Worm (Caenorhabditis elegans) whole organism, young adult: ENCODE measurements around the gene atn-1.

Source experiments
- F22D6.2 ChIP-seq: sonication (generic microtip); optimal IDR thresholded peaks from 2 replicates; lab custom pipeline; 2016; ENCODE audit warnings: mild to moderate bottlenecking, missing genetic modification characterization, missing compliant biosample characterization
- K11D2.4 ChIP-seq: fragments of 200-800 bp; sonication (Bioruptor generic); IDR thresholded peaks from 2 replicates; pipeline ENCODE4 v1.3.6; 2022; ENCODE audit warnings: missing genetic modification reagents, missing genetic modification characterization, missing compliant biosample characterization
- bed-2 ChIP-seq: fragments of 200-800 bp; sonication (Bioruptor generic); IDR thresholded peaks from 2 replicates; pipeline ENCODE4 v1.3.6; 2022; ENCODE audit warnings: missing genetic modification reagents, missing genetic modification characterization, missing compliant biosample characterization
- cebp-1 ChIP-seq, 2 experiments: fragments of 200-800 bp in 1 of 2; sonication (Bioruptor generic) in 1 of 2; sonication (generic microtip) in 1 of 2; IDR thresholded peaks in 1 of 2; optimal IDR thresholded peaks in 1 of 2; 2 replicates each; pipeline versions ENCODE4 v1.3.6 to Lab custom; 2017 to 2022; ENCODE audit warnings: missing compliant biosample characterization in 2 of 2, missing genetic modification characterization in 2 of 2, mild to moderate bottlenecking in 1 of 2, missing genetic modification reagents in 1 of 2, moderate library complexity in 1 of 2
- egl-44 ChIP-seq: fragments of 200-800 bp; sonication (Bioruptor generic); IDR thresholded peaks from 2 replicates; pipeline ENCODE4 v1.3.6; 2022; ENCODE audit warnings: missing genetic modification reagents, missing genetic modification characterization, missing compliant biosample characterization
- lir-1 ChIP-seq: fragments of 200-800 bp; sonication (Bioruptor generic); conservative IDR thresholded peaks from 2 replicates; pipeline ENCODE4 v1.3.6; 2022; ENCODE audit warnings: missing genetic modification reagents, missing genetic modification characterization, missing compliant biosample characterization
- lsy-27 ChIP-seq: sonication (generic microtip); optimal IDR thresholded peaks from 2 replicates; lab custom pipeline; 2017; ENCODE audit warnings: missing genetic modification characterization, mild to moderate bottlenecking, missing compliant biosample characterization, antibody characterized with exemption, missing genotype, borderline replicate concordance; ENCODE audit not compliant: insufficient read depth
- repo-1 ChIP-seq: sonication (generic microtip); optimal IDR thresholded peaks from 2 replicates; lab custom pipeline; 2017; ENCODE audit warnings: mild to moderate bottlenecking, missing genetic modification characterization, missing compliant biosample characterization
- snpc-4 ChIP-seq, 5 experiments: fragments of 150-350 bp in 1 of 5; sonication (generic microtip) in 4 of 5; optimal IDR thresholded peaks; 2 replicates each; lab custom pipeline; 2014 to 2018; ENCODE audit warnings: missing genetic modification characterization in 5 of 5, missing biosample characterization in 3 of 5, antibody characterized with exemption in 2 of 5, mild to moderate bottlenecking in 2 of 5, missing compliant biosample characterization in 2 of 5, missing genotype in 2 of 5, moderate library complexity in 2 of 5, missing genetic modification reagents in 1 of 5
- tbp1 ChIP-seq: fragments of 200-800 bp; sonication (Bioruptor generic); optimal IDR thresholded peaks from 2 replicates; lab custom pipeline; 2018; ENCODE audit warnings: mild to moderate bottlenecking, missing genetic modification characterization, missing compliant biosample characterization
- ztf-25 ChIP-seq: fragments of 200-800 bp; sonication (Bioruptor generic); IDR thresholded peaks from 2 replicates; pipeline ENCODE4 v1.3.6; 2022; ENCODE audit warnings: missing genetic modification reagents, missing genetic modification characterization, missing compliant biosample characterization

- TF ChIP-seq tbp1 (GFP tag; lab: Kevin White, UChicago), result no peak
- no peak for TF ChIP-seq ztf-25
- no peak for TF ChIP-seq cebp-1 (GFP tag; IDR thresholded peaks at IDR 0.05; lab: Robert Waterston, UW)
- no peak for TF ChIP-seq cebp-1 (tag; optimal IDR thresholded peaks at IDR 0.05; lab: Kevin White, UChicago)
- no peak for TF ChIP-seq K11D2.4
- TF ChIP-seq repo-1 (tag; lab: Kevin White, UChicago), result no peak
- TF ChIP-seq egl-44 (GFP tag; lab: Robert Waterston, UW), result no peak
- TF ChIP-seq bed-2 (GFP tag; lab: Robert Waterston, UW), result no peak
- no peak for TF ChIP-seq F22D6.2 (tag; lab: Kevin White, UChicago)
- no peak for TF ChIP-seq snpc-4 (GFP tag; optimal IDR thresholded peaks at IDR 0.05; lab: Kevin White, UChicago)
- TF ChIP-seq snpc-4 (tag; optimal IDR thresholded peaks at IDR 0.05; lab: Kevin White, UChicago), result no peak
- no peak for TF ChIP-seq lsy-27 (tag; lab: Kevin White, UChicago)
- TF ChIP-seq lir-1 (GFP tag; lab: Robert Waterston, UW), result no peak
These were observed 9.8 kb downstream of the atn-1 start for ce11 chrV:12488002-12488401.
